Fruit fly (Drosophila melanogaster): ENCODE data around the gene CG2680.

CG2680 gene

dm6 chrX:2744042-2744441, 36.8 kb upstream of the CG2680 start, which contains the start of gene Syx4 (continued):
- TF ChIP-seq zfh2 (GFP tag; optimal IDR thresholded peaks at IDR 0.05) (peak; percentile 89), H15 (GFP tag; IDR thresholded peaks at IDR 0.05) (peak; percentile 77), Gsc (GFP tag; IDR thresholded peaks at IDR 0.05) (peak; percentile 49; the same call in 1 of the 2 replicates), tap (tag; optimal IDR thresholded peaks at IDR 0.05) (peak; percentile 93), CG6654 (GFP tag; optimal IDR thresholded peaks at IDR 0.05) (peak; percentile 78), Sry-δ (GFP tag; optimal IDR thresholded peaks at IDR 0.05) (peak; percentile 55), ac (GFP tag; optimal IDR thresholded peaks at IDR 0.05) (no peak), Mes4 (GFP tag; optimal IDR thresholded peaks at IDR 0.05) (peak; percentile 76), CG17568 (GFP tag; optimal IDR thresholded peaks at IDR 0.05) (peak; percentile 81), CG7372 (GFP tag; IDR thresholded peaks at IDR 0.05) (peak; percentile 83), CG11398 (GFP tag; optimal IDR thresholded peaks at IDR 0.05) (peak; percentile 81), dan (GFP tag; IDR thresholded peaks at IDR 0.05) (no peak), chm (GFP tag; IDR thresholded peaks at IDR 0.05) (peak; percentile 92), Hr78 (GFP tag; optimal IDR thresholded peaks at IDR 0.05) (peak in 1 of 2 experiments; percentile 53), al (GFP tag; IDR thresholded peaks at IDR 0.05) (peak; percentile 78), MESR4 (GFP tag; optimal IDR thresholded peaks at IDR 0.05) (peak; percentile 27), bigmax (GFP tag; optimal IDR thresholded peaks at IDR 0.05) (peak; percentile 21), CG9932 (GFP tag; IDR thresholded peaks at IDR 0.05) (peak; percentile 86), ATbp (GFP tag; optimal IDR thresholded peaks at IDR 0.05) (peak; percentile 88), CG11723 (GFP tag; optimal IDR thresholded peaks at IDR 0.05) (peak; percentile 77), CG6813 (GFP tag; optimal IDR thresholded peaks at IDR 0.05) (peak; percentile 86), odd (GFP tag; optimal IDR thresholded peaks at IDR 0.05) (peak; percentile 84), yki (optimal IDR thresholded peaks at IDR 0.05) (no peak), CG2120 (GFP tag; optimal IDR thresholded peaks at IDR 0.05) (peak; percentile 97), Xbp1 (GFP tag; optimal IDR thresholded peaks at IDR 0.05) (peak; percentile 89), HmgZ (tag; optimal IDR thresholded peaks at IDR 0.05) (peak; percentile 90), sna (GFP tag; IDR thresholded peaks at IDR 0.05; ENCODE audit: partially characterized antibody) (no peak), CG16815 (GFP tag; optimal IDR thresholded peaks at IDR 0.05) (peak; percentile 77), Sry-β (GFP tag; optimal IDR thresholded peaks at IDR 0.05) (peak; percentile 16), lov (optimal IDR thresholded peaks at IDR 0.05) (no peak), lov (GFP tag; IDR thresholded peaks at IDR 0.05) (peak; percentile 53; the same call in 1 of the 3 replicates), Trl (optimal IDR thresholded peaks at IDR 0.05) (no peak), Trl (GFP tag; optimal IDR thresholded peaks at IDR 0.05) (peak; percentile 85), Adf1 (GFP tag; IDR thresholded peaks at IDR 0.05) (peak; percentile 64; the same call in 1 of the 2 replicates), CG15011 (GFP tag; optimal IDR thresholded peaks at IDR 0.05) (peak; percentile 87), CG11093 (GFP tag; IDR thresholded peaks at IDR 0.05) (peak; percentile 70; the same call in 2 of the 3 replicates), ara (GFP tag; IDR thresholded peaks at IDR 0.05) (peak; percentile 75), CG15696 (tag; optimal IDR thresholded peaks at IDR 0.05) (peak; percentile 44), eve (GFP tag; optimal IDR thresholded peaks at IDR 0.05) (peak in 1 of 2 experiments; percentile 92), Oaz (GFP tag; IDR thresholded peaks at IDR 0.05) (peak; percentile 90), CG3726 (GFP tag; IDR thresholded peaks at IDR 0.05) (0 out of 3 replicates have a peak, but pooled peaks have one; percentile 69), schlank (tag; optimal IDR thresholded peaks at IDR 0.05) (peak; percentile 89), Scr (GFP tag; IDR thresholded peaks at IDR 0.05; ENCODE audit: partially characterized antibody) (no peak), CG18476 (GFP tag; optimal IDR thresholded peaks at IDR 0.05) (peak; percentile 86), dm (GFP tag; optimal IDR thresholded peaks at IDR 0.05) (peak; percentile 73), fd102C (GFP tag; optimal IDR thresholded peaks at IDR 0.05) (no peak), CG12769 (tag; optimal IDR thresholded peaks at IDR 0.05) (peak; percentile 97), crol (GFP tag; IDR thresholded peaks at IDR 0.05) (no peak), sc (optimal IDR thresholded peaks at IDR 0.05) (no peak), sc (GFP tag; optimal IDR thresholded peaks at IDR 0.05) (peak; percentile 35), Chrac-16 (GFP tag; optimal IDR thresholded peaks at IDR 0.05) (peak; percentile 79), klu (GFP tag; IDR thresholded peaks at IDR 0.05) (peak; percentile 56; the same call in 1 of the 2 replicates)

All from whole organism, embryonic.